Worm (Caenorhabditis elegans): ENCODE data around the gene acp-3.

- TF ChIP-seq unc-62 (GFP tag; optimal IDR thresholded peaks at IDR 0.05) (no peak), ceh-16 (tag; optimal IDR thresholded peaks at IDR 0.05) (no peak), nhr-25 (tag; optimal IDR thresholded peaks at IDR 0.05) (no peak), snpc-4 (tag; optimal IDR thresholded peaks at IDR 0.05) (no peak)
These were observed 40.9 kb downstream of the acp-3 start, which contains the start of gene F49E12.7 for ce11 chrII:8396041-8396440.
